Fruit fly (Drosophila melanogaster) whole organism, embryonic: ENCODE data around the gene msps.

ENCODE experiments used
- Atf-2 ChIP-seq: fragments of 200-800 bp; sonication (Bioruptor generic); optimal IDR thresholded peaks from 2 replicates; lab custom pipeline; 2016; ENCODE audit warnings: missing biosample characterization, missing genetic modification characterization
- BtbVII ChIP-seq: fragments of 200-800 bp; sonication (Bioruptor generic); optimal IDR thresholded peaks from 3 replicates; lab custom pipeline; 2017; ENCODE audit warnings: missing biosample characterization, mild to moderate bottlenecking, missing genetic modification characterization
- C15 ChIP-seq: fragments of 200-800 bp; sonication (Bioruptor generic); IDR thresholded peaks from 3 replicates; pipeline ENCODE4 v1.3.6; 2022; ENCODE audit warnings: missing biosample characterization, missing genetic modification characterization
- CG10267 ChIP-seq: fragments of 200-800 bp; sonication (Bioruptor generic); optimal IDR thresholded peaks from 2 replicates; lab custom pipeline; 2018; ENCODE audit warnings: missing biosample characterization, mild to moderate bottlenecking, missing genetic modification characterization, moderate library complexity
- CG10274 ChIP-seq: fragments of 200-800 bp; sonication (Bioruptor generic); optimal IDR thresholded peaks from 3 replicates; lab custom pipeline; 2017; ENCODE audit warnings: missing biosample characterization, mild to moderate bottlenecking, missing genetic modification characterization
- CG11085 ChIP-seq: fragments of 200-800 bp; sonication (Bioruptor generic); IDR thresholded peaks from 2 replicates; pipeline ENCODE4 v1.3.6; 2022; ENCODE audit warnings: missing biosample characterization, missing genetic modification characterization
- CG11456 ChIP-seq: fragments of 200-800 bp; sonication (Bioruptor generic); IDR thresholded peaks from 3 replicates; pipeline ENCODE4 v1.3.6; 2022; ENCODE audit warnings: missing biosample characterization, missing genetic modification characterization
- CG12071 ChIP-seq: fragments of 200-800 bp; sonication (Bioruptor generic); optimal IDR thresholded peaks from 3 replicates; lab custom pipeline; 2018; ENCODE audit warnings: missing biosample characterization, mild to moderate bottlenecking, missing genetic modification characterization
- CG12155 ChIP-seq: fragments of 200-800 bp; sonication (Bioruptor generic); optimal IDR thresholded peaks from 3 replicates; lab custom pipeline; 2016; ENCODE audit warnings: missing biosample characterization, missing genetic modification characterization
- CG12769 ChIP-seq: fragments of 200-800 bp; sonication (Bioruptor generic); optimal IDR thresholded peaks from 2 replicates; lab custom pipeline; 2019; ENCODE audit warnings: missing biosample characterization, mild to moderate bottlenecking, missing genetic modification characterization, moderate library complexity
- CG13894 ChIP-seq: fragments of 200-800 bp; sonication (Bioruptor generic); optimal IDR thresholded peaks from 3 replicates; lab custom pipeline; 2018; ENCODE audit warnings: missing biosample characterization, mild to moderate bottlenecking, missing genetic modification characterization, moderate library complexity
- CG14965 ChIP-seq: fragments of 200-800 bp; sonication (Bioruptor generic); optimal IDR thresholded peaks from 2 replicates; lab custom pipeline; 2016; ENCODE audit warnings: missing biosample characterization, missing genetic modification characterization, borderline replicate concordance
- CG1529 ChIP-seq: fragments of 200-800 bp; sonication (Bioruptor generic); optimal IDR thresholded peaks from 3 replicates; lab custom pipeline; 2018; ENCODE audit warnings: missing biosample characterization, missing genetic modification characterization
- CG15601 ChIP-seq: fragments of 200-800 bp; sonication (Bioruptor generic); optimal IDR thresholded peaks from 3 replicates; lab custom pipeline; 2019; ENCODE audit warnings: missing biosample characterization, mild to moderate bottlenecking, missing genetic modification characterization, moderate library complexity
- CG2120 ChIP-seq: fragments of 200-800 bp; sonication (Bioruptor generic); optimal IDR thresholded peaks from 3 replicates; lab custom pipeline; 2016; ENCODE audit warnings: missing biosample characterization, missing genetic modification characterization
- CG2199 ChIP-seq: fragments of 200-800 bp; sonication (Bioruptor generic); IDR thresholded peaks from 3 replicates; pipeline ENCODE4 v1.3.6; 2022; ENCODE audit warnings: missing biosample characterization, missing genetic modification characterization
- CG2202 ChIP-seq: fragments of 200-800 bp; sonication (Bioruptor generic); optimal IDR thresholded peaks from 2 replicates; lab custom pipeline; 2018; ENCODE audit warnings: missing biosample characterization, mild to moderate bottlenecking, missing genetic modification characterization
- CG30020 ChIP-seq: fragments of 200-800 bp; optimal IDR thresholded peaks from 2 replicates; lab custom pipeline; 2019; ENCODE audit warnings: missing biosample characterization, mild to moderate bottlenecking, missing genetic modification characterization, moderate library complexity
- CG31224 ChIP-seq: fragments of 200-800 bp; sonication (Bioruptor generic); IDR thresholded peaks from 2 replicates; pipeline ENCODE4 v1.3.6; 2022; ENCODE audit warnings: missing biosample characterization, missing genetic modification characterization
- CG32532 ChIP-seq: fragments of 200-800 bp; sonication (Bioruptor generic); IDR thresholded peaks from 2 replicates; pipeline ENCODE4 v1.3.6; 2022; ENCODE audit warnings: missing biosample characterization, missing genetic modification characterization
- CG32767 ChIP-seq: fragments of 200-800 bp; sonication (Bioruptor generic); IDR thresholded peaks from 2 replicates; pipeline ENCODE4 v1.3.6; 2022; ENCODE audit warnings: missing biosample characterization, missing genetic modification characterization
- CG3281 ChIP-seq: fragments of 200-800 bp; sonication (Bioruptor generic); optimal IDR thresholded peaks from 3 replicates; lab custom pipeline; 2017; ENCODE audit warnings: missing biosample characterization, mild to moderate bottlenecking, missing genetic modification characterization
- CG6765 ChIP-seq: fragments of 200-800 bp; sonication (Bioruptor generic); optimal IDR thresholded peaks from 3 replicates; lab custom pipeline; 2017; ENCODE audit warnings: missing biosample characterization, mild to moderate bottlenecking, missing genetic modification characterization
- CG7745 ChIP-seq: fragments of 200-800 bp; sonication (Bioruptor generic); optimal IDR thresholded peaks from 2 replicates; lab custom pipeline; 2018; ENCODE audit warnings: missing biosample characterization, mild to moderate bottlenecking, missing genetic modification characterization, moderate library complexity
- CG7839 ChIP-seq: fragments of 200-800 bp; sonication (Bioruptor generic); optimal IDR thresholded peaks from 3 replicates; lab custom pipeline; 2018; ENCODE audit warnings: missing biosample characterization, mild to moderate bottlenecking, missing genetic modification characterization, moderate library complexity
- CG9932 ChIP-seq: fragments of 200-800 bp; sonication (Bioruptor generic); IDR thresholded peaks from 2 replicates; pipeline ENCODE4 v1.3.6; 2022; ENCODE audit warnings: missing biosample characterization, missing genetic modification characterization
- D19A ChIP-seq: fragments of 200-800 bp; optimal IDR thresholded peaks from 3 replicates; lab custom pipeline; 2019; ENCODE audit warnings: missing biosample characterization, mild to moderate bottlenecking, missing genetic modification characterization, moderate library complexity
- Dbx ChIP-seq: fragments of 200-800 bp; sonication (Bioruptor generic); IDR thresholded peaks from 3 replicates; pipeline ENCODE4 v1.3.6; 2022; ENCODE audit warnings: missing biosample characterization, missing genetic modification characterization
- ERR ChIP-seq: fragments of 200-800 bp; sonication (Bioruptor generic); optimal IDR thresholded peaks from 2 replicates; lab custom pipeline; 2016; ENCODE audit warnings: missing biosample characterization, missing genetic modification characterization
- Elba2 ChIP-seq: fragments of 200-800 bp; sonication (Bioruptor generic); optimal IDR thresholded peaks from 3 replicates; lab custom pipeline; 2016; ENCODE audit warnings: missing biosample characterization, missing genetic modification characterization
- Fer1 ChIP-seq: fragments of 200-800 bp; sonication (Bioruptor generic); optimal IDR thresholded peaks from 2 replicates; lab custom pipeline; 2017; ENCODE audit warnings: missing biosample characterization, mild to moderate bottlenecking, missing genetic modification characterization
- HmgD ChIP-seq: fragments of 200-800 bp; sonication (Bioruptor generic); optimal IDR thresholded peaks from 3 replicates; lab custom pipeline; 2016; ENCODE audit warnings: missing biosample characterization, missing genetic modification characterization
- Mes4 ChIP-seq: fragments of 200-800 bp; sonication (Bioruptor generic); optimal IDR thresholded peaks from 2 replicates; lab custom pipeline; 2016; ENCODE audit warnings: missing biosample characterization, missing genetic modification characterization
- NK7.1 ChIP-seq: fragments of 200-800 bp; sonication (Bioruptor generic); optimal IDR thresholded peaks from 3 replicates; lab custom pipeline; 2016; ENCODE audit warnings: missing biosample characterization, missing genetic modification characterization
- Xrp1 ChIP-seq: fragments of 200-800 bp; sonication (Bioruptor generic); IDR thresholded peaks from 2 replicates; pipeline ENCODE4 v1.3.6; 2022; ENCODE audit warnings: missing biosample characterization, missing genetic modification characterization
- crol ChIP-seq: fragments of 200-800 bp; sonication (Bioruptor generic); IDR thresholded peaks from 2 replicates; pipeline ENCODE4 v1.3.6; 2022; ENCODE audit warnings: missing biosample characterization, missing genetic modification characterization
- dan ChIP-seq: fragments of 200-800 bp; sonication (Bioruptor generic); IDR thresholded peaks from 2 replicates; pipeline ENCODE4 v1.3.6; 2022; ENCODE audit warnings: missing biosample characterization, missing genetic modification characterization
- dimm ChIP-seq: fragments of 200-800 bp; sonication (Bioruptor generic); IDR thresholded peaks from 2 replicates; pipeline ENCODE4 v1.3.6; 2022; ENCODE audit warnings: missing biosample characterization, missing genetic modification characterization
- emc ChIP-seq: fragments of 200-800 bp; sonication (Bioruptor generic); optimal IDR thresholded peaks from 2 replicates; lab custom pipeline; 2016; ENCODE audit warnings: missing biosample characterization, missing genetic modification characterization
- fru ChIP-seq: fragments of >200 bp; optimal IDR thresholded peaks from 2 replicates; lab custom pipeline; 2017
- gce ChIP-seq: fragments of 200-800 bp; sonication (Bioruptor generic); IDR thresholded peaks from 3 replicates; pipeline ENCODE4 v1.3.6; 2022; ENCODE audit warnings: missing biosample characterization, missing genetic modification characterization
- hb ChIP-seq: fragments of 200-800 bp; sonication (Bioruptor generic); IDR thresholded peaks from 3 replicates; pipeline ENCODE4 v1.3.6; 2022; ENCODE audit warnings: missing biosample characterization, missing genetic modification characterization; ENCODE audit not compliant: partially characterized antibody
- scrt ChIP-seq: fragments of 200-800 bp; sonication (Bioruptor generic); optimal IDR thresholded peaks from 2 replicates; lab custom pipeline; 2018; ENCODE audit warnings: missing biosample characterization, mild to moderate bottlenecking, missing genetic modification characterization, moderate library complexity
- sna ChIP-seq: fragments of 200-800 bp; sonication (Bioruptor generic); IDR thresholded peaks from 2 replicates; pipeline ENCODE4 v1.3.6; 2022; ENCODE audit warnings: missing biosample characterization, missing genetic modification characterization; ENCODE audit not compliant: partially characterized antibody
- sob ChIP-seq: fragments of 200-800 bp; sonication (Bioruptor generic); IDR thresholded peaks from 2 replicates; pipeline ENCODE4 v1.3.6; 2022; ENCODE audit warnings: missing biosample characterization, missing genetic modification characterization
- stc ChIP-seq: fragments of 200-800 bp; sonication (Bioruptor generic); IDR thresholded peaks from 2 replicates; pipeline ENCODE4 v1.3.6; 2022; ENCODE audit warnings: missing biosample characterization, missing genetic modification characterization
- tna ChIP-seq: fragments of 200-800 bp; sonication (Bioruptor generic); IDR thresholded peaks from 2 replicates; pipeline ENCODE4 v1.3.6; 2022; ENCODE audit warnings: missing biosample characterization, missing genetic modification characterization; ENCODE audit not compliant: partially characterized antibody
- vfl ChIP-seq: fragments of 200-800 bp; sonication (Bioruptor generic); optimal IDR thresholded peaks from 2 replicates; lab custom pipeline; 2016; ENCODE audit warnings: missing biosample characterization, missing genetic modification characterization
- zfh1 ChIP-seq: fragments of 200-800 bp; sonication (Bioruptor generic); IDR thresholded peaks from 3 replicates; pipeline ENCODE4 v1.3.6; 2022; ENCODE audit warnings: missing biosample characterization, missing genetic modification characterization

msps gene

dm6 chr3R:16099268-16100240, 49.0 kb downstream of the msps start (continued):
- peak; percentile 9 for TF ChIP-seq vfl (GFP tag; lab: Kevin White, UChicago)
- TF ChIP-seq Elba2 (GFP tag; lab: Kevin White, UChicago), result peak; percentile 66
- TF ChIP-seq Fer1, result no peak
- no peak for TF ChIP-seq dimm
- no peak for TF ChIP-seq C15 (GFP tag; lab: Robert Waterston, UW)
- TF ChIP-seq emc (GFP tag; lab: Kevin White, UChicago), result no peak
- TF ChIP-seq scrt (GFP tag; lab: Kevin White, UChicago), result peak; percentile 18
- TF ChIP-seq fru (lab: Kevin White, UChicago), result no peak
- TF ChIP-seq sna, result peak; percentile 17; the same call in 1 of the 2 replicates
- TF ChIP-seq hb (GFP tag; lab: Robert Waterston, UW), result no peak
- TF ChIP-seq crol (GFP tag; lab: Robert Waterston, UW), result peak; percentile 97
- no peak for TF ChIP-seq CG3281 (GFP tag; lab: Kevin White, UChicago)
- 0 out of 3 replicates have a peak, but pooled peaks have one; percentile 46 for TF ChIP-seq zfh1
- 0 out of 3 replicates have a peak, but pooled peaks have one; percentile 61 for TF ChIP-seq CG2199 (GFP tag; lab: Robert Waterston, UW)
- TF ChIP-seq Mes4 (GFP tag; lab: Kevin White, UChicago), result no peak
- no peak for TF ChIP-seq CG30020 (tag; lab: Kevin White, UChicago)
- TF ChIP-seq CG12155, result no peak
- TF ChIP-seq CG10267, result no peak
- peak; percentile 35; the same call in 1 of the 2 replicates for TF ChIP-seq CG32532 (GFP tag; lab: Robert Waterston, UW)
- peak; percentile 8 for TF ChIP-seq CG2120 (GFP tag; lab: Kevin White, UChicago)
- peak; percentile 1 for TF ChIP-seq CG1529 (GFP tag; lab: Kevin White, UChicago)
- TF ChIP-seq D19A, result peak; percentile 26
- TF ChIP-seq CG32767 (GFP tag; lab: Robert Waterston, UW), result peak; percentile 78
- no peak for TF ChIP-seq dan (GFP tag; lab: Robert Waterston, UW)
- no peak for TF ChIP-seq CG15601 (tag; lab: Kevin White, UChicago)
- no peak for TF ChIP-seq CG14965
- no peak for TF ChIP-seq CG7745 (tag; lab: Kevin White, UChicago)
- TF ChIP-seq Dbx (GFP tag; lab: Robert Waterston, UW), result peak; percentile 36; the same call in 1 of the 3 replicates
- TF ChIP-seq CG6765, result no peak
- no peak for TF ChIP-seq CG2202 (tag; lab: Kevin White, UChicago)
- no peak; the same call in 1 of the 2 replicates for TF ChIP-seq tna (GFP tag; lab: Robert Waterston, UW)
- no peak for TF ChIP-seq CG12071
- no peak for TF ChIP-seq Atf-2 (GFP tag; lab: Kevin White, UChicago)
- TF ChIP-seq CG11085 (GFP tag; lab: Robert Waterston, UW), result no peak
- no peak; the same call in 1 of the 2 replicates for TF ChIP-seq sob (GFP tag; lab: Robert Waterston, UW)
- peak; percentile 16; the same call in 1 of the 2 replicates for TF ChIP-seq stc (GFP tag; lab: Robert Waterston, UW)
- TF ChIP-seq CG7839 (tag; lab: Kevin White, UChicago), result no peak
- no peak for TF ChIP-seq NK7.1
- TF ChIP-seq CG12769, result no peak
- no peak for TF ChIP-seq CG10274 (GFP tag; lab: Kevin White, UChicago)
- peak; percentile 90 for TF ChIP-seq HmgD
- peak; percentile 7; the same call in 1 of the 2 replicates for TF ChIP-seq Xrp1 (GFP tag; lab: Robert Waterston, UW)
- no peak for TF ChIP-seq gce
- no peak for TF ChIP-seq ERR
- TF ChIP-seq CG31224, result no peak
- no peak for TF ChIP-seq CG9932
- TF ChIP-seq CG11456 (GFP tag; lab: Robert Waterston, UW), result no peak
- TF ChIP-seq CG13894 (tag; lab: Kevin White, UChicago), result no peak
- TF ChIP-seq BtbVII (GFP tag; lab: Kevin White, UChicago), result peak; percentile 41
